Worm (Caenorhabditis elegans) whole organism, mixed stage, embryonic: ENCODE measurements around the gene Y41G9A.6.

Experiments
- M03D4.4 ChIP-seq: sonication (generic microtip); optimal IDR thresholded peaks from 2 replicates; lab custom pipeline; 2017; ENCODE audit warnings: mild to moderate bottlenecking, missing genetic modification characterization, missing compliant biosample characterization
- nhr-12 ChIP-seq: fragments of 150-350 bp; optimal IDR thresholded peaks from 2 replicates; lab custom pipeline; 2014; ENCODE audit warnings: missing biosample characterization, missing genetic modification characterization

DNA sequence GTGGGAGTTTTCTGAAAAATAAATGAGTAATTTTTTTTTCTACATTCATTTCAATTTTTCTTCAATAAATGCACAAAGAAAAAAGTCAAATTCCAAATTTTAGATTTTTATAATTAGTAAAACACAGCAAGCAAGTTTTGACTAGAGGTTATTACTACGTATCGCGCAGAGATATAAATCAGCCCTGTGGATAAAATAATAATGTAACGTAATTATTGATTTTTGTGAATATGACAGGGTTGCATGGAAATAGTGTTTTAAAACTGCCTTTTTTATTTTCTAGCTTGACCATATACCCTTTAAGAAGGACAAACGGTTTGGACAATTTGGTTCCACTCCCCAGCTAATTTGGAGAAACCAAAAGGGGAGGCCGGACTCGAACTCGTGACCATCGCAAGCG is 7.3 kb downstream of the Y41G9A.6 start:
- TF ChIP-seq M03D4.4 (tag; lab: Kevin White, UChicago) (no peak), nhr-12 (tag; lab: Kevin White, UChicago) (no peak)
